Fruit fly (Drosophila melanogaster): Measurements from ENCODE around the gene jigr1.

DNA sequence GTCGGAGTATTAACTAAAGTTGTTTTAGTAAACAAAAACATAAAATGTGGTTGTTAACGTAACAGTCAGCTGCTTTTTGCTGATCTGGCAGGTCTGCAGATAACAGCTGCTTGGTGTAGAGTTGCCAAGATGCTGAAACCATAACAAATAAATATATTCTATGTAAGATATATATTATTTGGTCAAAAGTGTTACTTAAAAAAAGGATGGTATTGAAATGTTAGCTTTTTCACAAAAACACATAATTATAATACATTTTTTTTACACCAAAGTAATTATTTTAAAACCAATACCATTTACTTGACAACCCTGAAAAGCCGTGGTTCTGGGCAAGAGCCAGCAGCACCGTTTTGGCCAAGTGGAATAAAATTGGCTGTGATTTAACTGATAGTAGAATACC, 42.9 kb downstream of the jigr1 start, which contains the start of the genes CG4743 and Idh3g:
- TF ChIP-seq CG14655 (GFP tag; optimal IDR thresholded peaks at IDR 0.05), result peak; percentile 94
- TF ChIP-seq CG32121 (GFP tag; IDR thresholded peaks at IDR 0.05), result peak; percentile 94
- peak; percentile 95 for TF ChIP-seq CG12605 (GFP tag; IDR thresholded peaks at IDR 0.05)

Data from whole organism, pupa.